Worm (Caenorhabditis elegans) whole organism, L4 larva: ENCODE data around the gene trpp-11.

ENCODE experiments used
- F10B5.3 ChIP-seq: sonication (generic microtip); optimal IDR thresholded peaks from 2 replicates; lab custom pipeline; 2016; ENCODE audit warnings: mild to moderate bottlenecking, missing genetic modification characterization, missing compliant biosample characterization
- F49E8.2 ChIP-seq: sonication (generic microtip); optimal IDR thresholded peaks from 2 replicates; lab custom pipeline; 2016; ENCODE audit warnings: missing compliant biosample characterization, mild to moderate bottlenecking, missing genetic modification characterization, borderline replicate concordance
- Y105C5A.15 ChIP-seq: fragments of 200-800 bp; sonication (Bioruptor generic); IDR thresholded peaks from 2 replicates; pipeline ENCODE4 v1.3.6; 2022; ENCODE audit warnings: missing genetic modification characterization, missing compliant biosample characterization
- Y5F2A.4 ChIP-seq: fragments of 200-800 bp; sonication (Bioruptor generic); optimal IDR thresholded peaks from 2 replicates; lab custom pipeline; 2018; ENCODE audit warnings: mild to moderate bottlenecking, missing genetic modification characterization, missing compliant biosample characterization
- Y75B8A.6 ChIP-seq: fragments of 200-800 bp; sonication (Bioruptor generic); IDR thresholded peaks from 2 replicates; pipeline ENCODE4 v1.3.6; 2022; ENCODE audit warnings: missing genetic modification reagents, missing genetic modification characterization, missing compliant biosample characterization
- ZK546.5 ChIP-seq, 2 experiments: sonication (generic microtip); optimal IDR thresholded peaks; 2 replicates each; lab custom pipeline; 2017; ENCODE audit warnings: missing biosample characterization in 2 of 2, missing genetic modification characterization in 2 of 2
- aha-1 ChIP-seq: fragments of 150-350 bp; peaks from one replicate; lab custom pipeline; 2014; ENCODE audit warnings: missing biosample characterization, missing genetic modification characterization
- arid-1 ChIP-seq: fragments of 200-800 bp; sonication (Bioruptor generic); conservative IDR thresholded peaks from 2 replicates; pipeline ENCODE4 v1.3.6; 2022; ENCODE audit warnings: missing genetic modification reagents, missing genetic modification characterization, missing compliant biosample characterization
- ceh-28 ChIP-seq: fragments of 150-350 bp; optimal IDR thresholded peaks from 2 replicates; lab custom pipeline; 2014; ENCODE audit warnings: missing biosample characterization, missing genetic modification reagents, missing genetic modification characterization
- ceh-32 ChIP-seq: sonication (generic microtip); optimal IDR thresholded peaks from 2 replicates; lab custom pipeline; 2016; ENCODE audit warnings: mild to moderate bottlenecking, missing genetic modification characterization, missing compliant biosample characterization; ENCODE audit not compliant: poor library complexity
- ceh-82 ChIP-seq: sonication (generic microtip); optimal IDR thresholded peaks from 2 replicates; lab custom pipeline; 2017; ENCODE audit warnings: missing biosample characterization, missing genetic modification characterization
- daf-12 ChIP-seq: fragments of 150-350 bp; optimal IDR thresholded peaks from 2 replicates; lab custom pipeline; 2014; ENCODE audit warnings: missing biosample characterization, missing genetic modification reagents, missing genetic modification characterization
- daf-16 ChIP-seq, 3 experiments: sonication (generic microtip); optimal IDR thresholded peaks; 2 replicates each; lab custom pipeline; 2016 to 2017; ENCODE audit warnings: missing genetic modification characterization in 3 of 3, missing genetic modification reagents in 3 of 3, mild to moderate bottlenecking in 2 of 3, missing compliant biosample characterization in 2 of 3, missing biosample characterization in 1 of 3, moderate library complexity in 1 of 3
- daf-19 ChIP-seq: fragments of 200-800 bp; sonication (Bioruptor generic); conservative IDR thresholded peaks from 2 replicates; pipeline ENCODE4 v1.3.6; 2022; ENCODE audit warnings: missing genetic modification characterization, missing compliant biosample characterization
- dmd-8 ChIP-seq: fragments of 200-800 bp; sonication (Bioruptor generic); IDR thresholded peaks from 2 replicates; pipeline ENCODE4 v1.3.6; 2022; ENCODE audit warnings: missing genetic modification characterization, missing compliant biosample characterization
- dpl-1 ChIP-seq: fragments of 150-350 bp; optimal IDR thresholded peaks from 2 replicates; lab custom pipeline; 2014; ENCODE audit warnings: missing biosample characterization, missing genetic modification reagents, missing genetic modification characterization
- duxl-1 ChIP-seq: sonication (generic microtip); optimal IDR thresholded peaks from 2 replicates; lab custom pipeline; 2016; ENCODE audit warnings: mild to moderate bottlenecking, missing genetic modification characterization, moderate library complexity, missing compliant biosample characterization; ENCODE audit not compliant: poor library complexity
- dve-1 ChIP-seq: sonication (generic microtip); optimal IDR thresholded peaks from 2 replicates; lab custom pipeline; 2017; ENCODE audit warnings: antibody characterized with exemption, mild to moderate bottlenecking, missing genetic modification characterization, missing compliant biosample characterization; ENCODE audit not compliant: insufficient read depth
- gei-8 ChIP-seq: fragments of 200-800 bp; sonication (Bioruptor generic); optimal IDR thresholded peaks from 2 replicates; lab custom pipeline; 2018; ENCODE audit warnings: mild to moderate bottlenecking, missing genetic modification characterization, missing compliant biosample characterization
- hmg-1.1 ChIP-seq: fragments of 200-800 bp; sonication (Bioruptor generic); IDR thresholded peaks from 2 replicates; pipeline ENCODE4 v1.3.6; 2022; ENCODE audit warnings: missing genetic modification reagents, missing genetic modification characterization, missing compliant biosample characterization
- lin-13 ChIP-seq: fragments of 150-350 bp; optimal IDR thresholded peaks from 2 replicates; lab custom pipeline; 2014; ENCODE audit warnings: missing biosample characterization, missing genetic modification reagents, missing genetic modification characterization
- lin-29 ChIP-seq: fragments of 200-800 bp; sonication (Bioruptor generic); IDR thresholded peaks from 2 replicates; pipeline ENCODE4 v1.3.6; 2022; ENCODE audit warnings: missing genetic modification reagents, missing genetic modification characterization, missing compliant biosample characterization
- lsy-2 ChIP-seq, 2 experiments: fragments of 150-350 bp in 1 of 2; sonication (generic microtip) in 1 of 2; optimal IDR thresholded peaks; 2 replicates each; lab custom pipeline; 2014 to 2017; ENCODE audit warnings: missing biosample characterization in 2 of 2, missing genetic modification characterization in 2 of 2
- mdl-1 ChIP-seq, 2 experiments: fragments of 150-350 bp in 1 of 2; sonication (generic microtip) in 1 of 2; optimal IDR thresholded peaks; 2 replicates each; lab custom pipeline; 2014 to 2017; ENCODE audit warnings: missing biosample characterization in 2 of 2, missing genetic modification characterization in 2 of 2
- mdt-29 ChIP-seq: fragments of 200-800 bp; sonication (Bioruptor generic); IDR thresholded peaks from 2 replicates; pipeline ENCODE4 v1.3.6; 2022; ENCODE audit warnings: missing genetic modification reagents, missing genetic modification characterization, missing compliant biosample characterization
- nhr-237 ChIP-seq: sonication (generic microtip); optimal IDR thresholded peaks from 2 replicates; lab custom pipeline; 2017; ENCODE audit warnings: missing biosample characterization, missing genetic modification characterization
- nhr-28 ChIP-seq: fragments of 150-350 bp; optimal IDR thresholded peaks from 2 replicates; lab custom pipeline; 2014; ENCODE audit warnings: missing biosample characterization, missing genetic modification characterization
- nhr-42 ChIP-seq: fragments of 200-800 bp; sonication (Bioruptor generic); IDR thresholded peaks from 2 replicates; pipeline ENCODE4 v1.3.6; 2022; ENCODE audit warnings: missing genetic modification characterization, missing compliant biosample characterization
- nhr-76 ChIP-seq: fragments of 150-350 bp; optimal IDR thresholded peaks from 2 replicates; lab custom pipeline; 2014; ENCODE audit warnings: missing biosample characterization, missing genetic modification characterization
- pha-4 ChIP-seq, 2 experiments: fragments of 150-350 bp in 1 of 2; fragments of 200-800 bp in 1 of 2; sonication (Bioruptor generic) in 1 of 2; IDR thresholded peaks in 1 of 2; optimal IDR thresholded peaks in 1 of 2; 2 replicates each; pipeline versions ENCODE4 v1.3.6 to Lab custom; 2014 to 2022; ENCODE audit warnings: missing genetic modification characterization in 2 of 2, missing genetic modification reagents in 2 of 2, missing biosample characterization in 1 of 2, missing compliant biosample characterization in 1 of 2
- saeg-2 ChIP-seq: fragments of 200-800 bp; sonication (Bioruptor generic); IDR thresholded peaks from 2 replicates; pipeline ENCODE4 v1.3.6; 2022; ENCODE audit warnings: missing genetic modification reagents, missing genetic modification characterization, missing compliant biosample characterization
- snpc-1.2 ChIP-seq: fragments of 200-800 bp; sonication (Bioruptor generic); IDR thresholded peaks from 2 replicates; pipeline ENCODE4 v1.3.6; 2022; ENCODE audit warnings: missing genetic modification reagents, missing genetic modification characterization, missing compliant biosample characterization
- tra-1 ChIP-seq: fragments of 200-800 bp; sonication (Bioruptor generic); IDR thresholded peaks from 2 replicates; pipeline ENCODE4 v1.3.6; 2022; ENCODE audit warnings: missing genetic modification reagents, missing genetic modification characterization, missing compliant biosample characterization
- unc-39 ChIP-seq: sonication (generic microtip); optimal IDR thresholded peaks from 2 replicates; lab custom pipeline; 2017; ENCODE audit warnings: missing biosample characterization, missing genetic modification characterization
- unc-62 ChIP-seq, 3 experiments: fragments of 150-350 bp in 1 of 3; sonication (generic microtip); optimal IDR thresholded peaks in 2 of 3; peaks in 1 of 3; 1 replicate in 1 of 3; 2 replicates in 2 of 3; lab custom pipeline; 2014 to 2017; ENCODE audit warnings: missing biosample characterization in 3 of 3, missing genetic modification characterization in 3 of 3, missing genetic modification reagents in 3 of 3, missing genotype in 1 of 3
- zfp-2 ChIP-seq: sonication (generic microtip); optimal IDR thresholded peaks from 2 replicates; lab custom pipeline; 2016; ENCODE audit warnings: mild to moderate bottlenecking, missing genetic modification characterization, missing compliant biosample characterization
- zfp-3 ChIP-seq: fragments of 200-800 bp; sonication (Bioruptor generic); conservative IDR thresholded peaks from 2 replicates; pipeline ENCODE4 v1.3.6; 2022; ENCODE audit warnings: missing genetic modification reagents, missing genetic modification characterization, missing compliant biosample characterization
- zip-11 ChIP-seq: fragments of 200-800 bp; sonication (Bioruptor generic); IDR thresholded peaks from 2 replicates; pipeline ENCODE4 v1.3.6; 2022; ENCODE audit warnings: missing genetic modification characterization, missing compliant biosample characterization
- zip-2 ChIP-seq: fragments of 150-350 bp; optimal IDR thresholded peaks from 2 replicates; lab custom pipeline; 2014; ENCODE audit warnings: missing biosample characterization, missing genetic modification characterization

The trpp-11 gene

DNA sequence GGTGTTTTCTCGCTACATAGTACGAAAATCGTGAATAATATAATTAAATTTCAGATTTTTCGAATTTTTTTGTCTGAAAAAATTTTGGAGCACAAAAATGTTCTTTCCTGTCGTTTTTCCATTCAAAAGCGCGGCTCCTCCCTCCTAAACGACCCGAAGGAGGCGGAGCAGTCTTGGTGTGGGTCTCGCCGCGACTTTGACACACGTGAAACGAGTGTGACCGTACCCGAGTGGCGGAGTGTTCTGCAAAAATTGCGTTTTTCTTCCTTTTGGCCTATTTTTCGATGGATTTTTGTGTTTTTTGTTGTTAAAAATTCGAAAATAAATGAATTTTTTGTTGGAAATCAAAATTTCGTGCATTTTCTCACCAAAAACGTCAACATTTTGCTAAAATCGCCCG is 1.3 kb upstream of the trpp-11 start, which contains the start of gene snt-2 (continued):
- TF ChIP-seq mdl-1 (tag; optimal IDR thresholded peaks at IDR 0.05; lab: Kevin White, UChicago) (no peak), F10B5.3 (tag; lab: Kevin White, UChicago) (peak; percentile 15), daf-19 (GFP tag; lab: Robert Waterston, UW) (no peak), zfp-3 (GFP tag; lab: Robert Waterston, UW) (no peak), unc-62 (GFP tag; optimal IDR thresholded peaks at IDR 0.05 in 1 of 2; lab: Kevin White, UChicago) (no peak), unc-62 (tag; optimal IDR thresholded peaks at IDR 0.05; lab: Kevin White, UChicago) (no peak), Y105C5A.15 (GFP tag; lab: Robert Waterston, UW) (no peak), nhr-76 (tag; lab: Kevin White, UChicago) (no peak), unc-39 (tag; lab: Kevin White, UChicago) (no peak), zfp-2 (tag; lab: Kevin White, UChicago) (no peak), lsy-2 (tag; optimal IDR thresholded peaks at IDR 0.05; lab: Kevin White, UChicago) (peak; percentile 94 to 99), arid-1 (GFP tag; lab: Robert Waterston, UW) (0 out of 2 replicates have a peak, but pooled peaks have one; percentile 32), zip-2 (tag; lab: Kevin White, UChicago) (peak; percentile 7), duxl-1 (peak; percentile 42), pha-4 (GFP tag; IDR thresholded peaks at IDR 0.05; lab: Robert Waterston, UW) (no peak), pha-4 (tag; optimal IDR thresholded peaks at IDR 0.05; lab: Kevin White, UChicago) (no peak), snpc-1.2 (GFP tag; lab: Robert Waterston, UW) (no peak), lin-29 (GFP tag; lab: Robert Waterston, UW) (no peak), ceh-32 (no peak), dve-1 (tag; lab: Kevin White, UChicago) (peak; percentile 72), Y75B8A.6 (no peak), saeg-2 (GFP tag; lab: Robert Waterston, UW) (no peak), lin-13 (GFP tag; lab: Kevin White, UChicago) (no peak), dmd-8 (no peak)

DNA sequence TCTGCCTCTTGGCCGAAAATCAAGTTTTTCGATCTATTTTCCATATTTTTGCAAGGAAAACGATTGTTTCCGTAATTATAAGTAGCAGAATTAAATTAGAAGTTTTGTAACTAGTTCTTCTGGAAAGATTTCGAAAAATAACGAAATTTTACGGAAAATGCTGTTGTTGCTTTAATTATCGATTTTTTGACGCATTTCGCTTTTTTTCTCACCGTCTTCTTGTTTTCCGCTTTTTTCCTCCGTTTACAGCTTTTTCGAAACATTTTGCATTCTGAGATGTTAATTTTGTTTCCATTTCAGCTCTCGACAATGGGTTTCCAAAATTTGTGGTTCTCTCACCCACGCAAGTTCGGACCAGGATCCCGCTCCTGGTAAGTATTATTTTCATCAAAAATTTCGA is 936 bp upstream of the trpp-11 start, which contains the start of gene rps-29:
TSS of gene rps-29 (plus strand) at position 301 of the 400 bp plus-strand sequence.
- TF ChIP-seq zip-11 (GFP tag; lab: Robert Waterston, UW) (no peak), aha-1 (peak; percentile 1), ceh-82 (tag; lab: Kevin White, UChicago) (no peak), ceh-28 (peak; percentile 15)

DNA sequence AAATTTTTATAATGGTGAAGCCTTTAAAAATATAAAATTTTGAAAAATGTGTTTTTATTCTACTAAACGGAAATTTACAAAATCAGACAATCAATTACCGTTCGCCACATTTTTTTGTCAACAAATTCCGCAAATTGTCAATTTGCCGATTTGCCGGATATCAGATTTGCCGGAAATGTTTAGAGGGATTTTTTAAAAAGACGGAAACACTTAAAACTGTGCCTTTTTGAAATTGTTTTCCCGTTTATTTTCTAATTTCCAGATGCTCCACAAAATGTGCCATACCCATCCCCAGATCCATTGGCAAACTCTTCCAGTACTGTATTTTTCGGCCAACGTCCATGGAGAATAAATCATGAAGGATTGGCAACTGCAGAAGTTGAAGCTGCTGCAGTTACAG is 2.6 kb downstream of the trpp-11 start:
- TF ChIP-seq mdt-29 (GFP tag; lab: Robert Waterston, UW): no peak
- TF ChIP-seq unc-62 (GFP tag; optimal IDR thresholded peaks at IDR 0.05 in 1 of 2; lab: Kevin White, UChicago): peak in 1 of 2 experiments; percentile 55
- TF ChIP-seq unc-62 (tag; optimal IDR thresholded peaks at IDR 0.05; lab: Kevin White, UChicago): no peak
- TF ChIP-seq, all 104 proteins: peak for 1

DNA sequence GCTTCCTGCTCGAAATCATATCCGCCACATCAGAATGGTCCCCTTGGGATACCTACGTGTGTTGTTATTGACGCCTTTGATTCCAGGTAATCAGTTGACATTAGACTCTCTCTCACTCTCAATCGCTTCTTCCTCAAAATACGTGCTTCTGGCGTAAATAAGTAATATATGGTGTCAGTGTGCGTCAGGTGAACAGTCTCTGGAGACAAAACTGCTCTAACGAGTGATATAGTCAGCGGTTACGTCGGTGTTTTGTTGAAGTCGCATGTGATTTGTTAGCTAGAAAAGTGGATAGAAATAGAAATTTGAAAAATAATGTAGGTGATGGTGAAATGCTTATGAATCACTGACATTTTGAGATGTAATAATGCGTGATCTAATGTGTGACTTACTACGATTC is 7.1 kb downstream of the trpp-11 start:
- TF ChIP-seq Y5F2A.4 (GFP tag; lab: Kevin White, UChicago) (no peak), daf-16 (GFP tag; optimal IDR thresholded peaks at IDR 0.05; lab: Kevin White, UChicago) (no peak), daf-16 (tag; optimal IDR thresholded peaks at IDR 0.05; lab: Kevin White, UChicago) (no peak), gei-8 (GFP tag; lab: Kevin White, UChicago) (no peak), hmg-1.1 (GFP tag; lab: Robert Waterston, UW) (no peak), lin-13 (GFP tag; lab: Kevin White, UChicago) (no peak), ZK546.5 (tag; optimal IDR thresholded peaks at IDR 0.05; lab: Kevin White, UChicago) (no peak), duxl-1 (no peak), nhr-237 (tag; lab: Kevin White, UChicago) (no peak), nhr-42 (GFP tag; lab: Robert Waterston, UW) (no peak), tra-1 (no peak), F49E8.2 (tag; lab: Kevin White, UChicago) (no peak), aha-1 (no peak), dpl-1 (GFP tag; lab: Kevin White, UChicago) (no peak), daf-12 (tag; lab: Kevin White, UChicago) (no peak), nhr-28 (no peak)
